Worm (Caenorhabditis elegans) whole organism, mixed stage, embryonic: ENCODE results near the gene pqn-84.

Experiments used
- M03D4.4 ChIP-seq: sonication (generic microtip); optimal IDR thresholded peaks from 2 replicates; lab custom pipeline; 2017; ENCODE audit warnings: mild to moderate bottlenecking, missing genetic modification characterization, missing compliant biosample characterization
- bed-3 ChIP-seq: fragments of 200-800 bp; sonication (Bioruptor generic); optimal IDR thresholded peaks from 3 replicates; lab custom pipeline; 2018; ENCODE audit warnings: mild to moderate bottlenecking, missing genetic modification characterization, moderate library complexity, missing compliant biosample characterization
- blmp-1 ChIP-seq: fragments of 150-350 bp; optimal IDR thresholded peaks from 2 replicates; lab custom pipeline; 2014; ENCODE audit warnings: missing biosample characterization, missing genetic modification characterization
- ceh-39 ChIP-seq: fragments of 150-350 bp; optimal IDR thresholded peaks from 2 replicates; lab custom pipeline; 2014; ENCODE audit warnings: missing biosample characterization, missing genetic modification characterization
- ceh-43 ChIP-seq: fragments of 200-800 bp; sonication (Bioruptor generic); optimal IDR thresholded peaks from 2 replicates; lab custom pipeline; 2018; ENCODE audit warnings: mild to moderate bottlenecking, missing genetic modification characterization, moderate library complexity, missing compliant biosample characterization
- ceh-83 ChIP-seq: fragments of 200-800 bp; sonication (Bioruptor generic); optimal IDR thresholded peaks from 2 replicates; lab custom pipeline; 2018; ENCODE audit warnings: mild to moderate bottlenecking, missing genetic modification characterization, missing compliant biosample characterization
- ces-1 ChIP-seq: fragments of 150-350 bp; optimal IDR thresholded peaks from 2 replicates; lab custom pipeline; 2014; ENCODE audit warnings: missing biosample characterization, missing genetic modification reagents, missing genetic modification characterization
- cnd-1 ChIP-seq: fragments of 200-800 bp; sonication (Bioruptor generic); optimal IDR thresholded peaks from 2 replicates; lab custom pipeline; 2018; ENCODE audit warnings: mild to moderate bottlenecking, missing genetic modification characterization, missing compliant biosample characterization
- drap-1 ChIP-seq: fragments of 200-800 bp; sonication (Bioruptor generic); optimal IDR thresholded peaks from 3 replicates; lab custom pipeline; 2018; ENCODE audit warnings: mild to moderate bottlenecking, missing genetic modification characterization, missing compliant biosample characterization
- elt-1 ChIP-seq: sonication (generic microtip); optimal IDR thresholded peaks from 2 replicates; lab custom pipeline; 2017; ENCODE audit warnings: missing genetic modification characterization, mild to moderate bottlenecking, missing compliant biosample characterization, antibody characterized with exemption, moderate library complexity, borderline replicate concordance; ENCODE audit not compliant: insufficient read depth
- elt-3 ChIP-seq: fragments of 150-350 bp; optimal IDR thresholded peaks from 2 replicates; lab custom pipeline; 2014; ENCODE audit warnings: missing biosample characterization, missing genetic modification characterization
- flh-1 ChIP-seq: fragments of 200-800 bp; sonication (Bioruptor generic); optimal IDR thresholded peaks from 2 replicates; lab custom pipeline; 2018; ENCODE audit warnings: mild to moderate bottlenecking, missing genetic modification characterization, moderate library complexity, missing compliant biosample characterization
- ham-2 ChIP-seq: fragments of 200-800 bp; sonication (Bioruptor generic); optimal IDR thresholded peaks from 2 replicates; lab custom pipeline; 2018; ENCODE audit warnings: mild to moderate bottlenecking, missing genetic modification characterization, missing compliant biosample characterization
- lin-13 ChIP-seq: fragments of 150-350 bp; optimal IDR thresholded peaks from 2 replicates; lab custom pipeline; 2014; ENCODE audit warnings: missing biosample characterization, missing genetic modification characterization
- lin-32 ChIP-seq: fragments of 200-800 bp; sonication (Bioruptor generic); optimal IDR thresholded peaks from 2 replicates; lab custom pipeline; 2018; ENCODE audit warnings: mild to moderate bottlenecking, missing genetic modification characterization, missing compliant biosample characterization
- lsy-2 ChIP-seq: fragments of 150-350 bp; optimal IDR thresholded peaks from 2 replicates; lab custom pipeline; 2014; ENCODE audit warnings: missing biosample characterization, missing genetic modification characterization
- mab-5 ChIP-seq: fragments of 150-350 bp; optimal IDR thresholded peaks from 2 replicates; lab custom pipeline; 2014; ENCODE audit warnings: missing biosample characterization, missing genetic modification characterization
- mls-2 ChIP-seq: sonication (generic microtip); optimal IDR thresholded peaks from 2 replicates; lab custom pipeline; 2016; ENCODE audit warnings: mild to moderate bottlenecking, missing genetic modification characterization, moderate library complexity, missing compliant biosample characterization
- nhr-237 ChIP-seq: fragments of 150-350 bp; optimal IDR thresholded peaks from 2 replicates; lab custom pipeline; 2014; ENCODE audit warnings: missing biosample characterization, missing genetic modification characterization
- nhr-28 ChIP-seq: fragments of 150-350 bp; optimal IDR thresholded peaks from 2 replicates; lab custom pipeline; 2014; ENCODE audit warnings: missing biosample characterization, missing genetic modification characterization
- snpc-4 ChIP-seq: fragments of 150-350 bp; optimal IDR thresholded peaks from 2 replicates; lab custom pipeline; 2014; ENCODE audit warnings: missing biosample characterization, missing genetic modification characterization
- sptf-1 ChIP-seq: sonication (generic microtip); optimal IDR thresholded peaks from 2 replicates; lab custom pipeline; 2017; ENCODE audit warnings: mild to moderate bottlenecking, missing genetic modification characterization, moderate library complexity, missing compliant biosample characterization
- tbx-8 ChIP-seq: fragments of 200-800 bp; sonication (Bioruptor generic); optimal IDR thresholded peaks from 2 replicates; lab custom pipeline; 2018; ENCODE audit warnings: mild to moderate bottlenecking, missing genetic modification characterization, moderate library complexity, missing compliant biosample characterization
- unc-120 ChIP-seq: sonication (generic microtip); optimal IDR thresholded peaks from 2 replicates; lab custom pipeline; 2017; ENCODE audit warnings: missing genetic modification characterization, missing compliant biosample characterization; ENCODE audit not compliant: poor library complexity, severe bottlenecking
- unc-62 ChIP-seq: fragments of 150-350 bp; optimal IDR thresholded peaks from 2 replicates; lab custom pipeline; 2014; ENCODE audit warnings: missing biosample characterization, missing genetic modification reagents, missing genetic modification characterization
- zip-8 ChIP-seq: fragments of 150-350 bp; optimal IDR thresholded peaks from 2 replicates; lab custom pipeline; 2014; ENCODE audit warnings: missing biosample characterization, missing genetic modification characterization

pqn-84 gene

ce11 chrIII:11701863-11702262 lies 1.8 kb downstream of the pqn-84 start:
- TF ChIP-seq mls-2 (tag; lab: Kevin White, UChicago), result peak; percentile 5
- no peak for TF ChIP-seq nhr-237 (tag; lab: Kevin White, UChicago)
- TF ChIP-seq lin-32 (GFP tag; lab: Kevin White, UChicago), result no peak
- TF ChIP-seq sptf-1 (tag; lab: Kevin White, UChicago), result peak; percentile 53
- no peak for TF ChIP-seq blmp-1
- TF ChIP-seq unc-120 (tag; lab: Kevin White, UChicago), result no peak
- no peak for TF ChIP-seq mab-5 (tag; lab: Kevin White, UChicago)
- no peak for TF ChIP-seq ces-1 (GFP tag; lab: Kevin White, UChicago)
- no peak for TF ChIP-seq ceh-39 (tag; lab: Kevin White, UChicago)

- TF ChIP-seq ceh-43 (GFP tag; lab: Kevin White, UChicago) (no peak), ham-2 (no peak), drap-1 (GFP tag; lab: Kevin White, UChicago) (no peak), lsy-2 (tag; lab: Kevin White, UChicago) (no peak), flh-1 (no peak), lin-13 (no peak), unc-120 (tag; lab: Kevin White, UChicago) (no peak), M03D4.4 (tag; lab: Kevin White, UChicago) (no peak), tbx-8 (GFP tag; lab: Kevin White, UChicago) (no peak), nhr-28 (tag; lab: Kevin White, UChicago) (no peak)
Measured at ce11 chrIII:11703006-11703775, 3.1 kb downstream of the pqn-84 start.

DNA sequence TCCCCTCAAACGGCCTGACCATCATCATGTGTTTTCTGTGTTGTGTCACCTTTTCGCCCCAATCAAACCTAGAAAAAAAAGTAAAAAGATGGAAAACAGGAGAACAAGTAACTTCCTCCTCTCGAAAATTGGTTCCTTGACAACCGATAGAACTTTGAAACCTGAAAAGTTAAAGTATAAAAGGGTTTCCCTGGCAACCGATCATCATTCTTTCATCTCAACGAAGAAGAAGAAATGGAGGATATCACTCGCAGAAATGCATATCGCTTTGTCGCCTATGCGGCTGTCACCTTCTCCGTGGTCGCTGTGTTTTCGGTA lies 3.7 kb downstream of the pqn-84 start, which contains the start of gene col-95:
Gene col-95, plus strand, starts transcription at position 219 of the 318 bp plus-strand sequence.
- TF ChIP-seq ceh-43 (GFP tag; lab: Kevin White, UChicago) (no peak), lsy-2 (tag; lab: Kevin White, UChicago) (no peak), ham-2 (no peak), snpc-4 (tag; lab: Kevin White, UChicago) (no peak), ceh-83 (GFP tag; lab: Kevin White, UChicago) (no peak), ceh-39 (tag; lab: Kevin White, UChicago) (no peak), elt-1 (tag; lab: Kevin White, UChicago) (no peak), lin-32 (GFP tag; lab: Kevin White, UChicago) (no peak), blmp-1 (no peak)
- TF ChIP-seq, all 35 proteins: peak for 0

DNA sequence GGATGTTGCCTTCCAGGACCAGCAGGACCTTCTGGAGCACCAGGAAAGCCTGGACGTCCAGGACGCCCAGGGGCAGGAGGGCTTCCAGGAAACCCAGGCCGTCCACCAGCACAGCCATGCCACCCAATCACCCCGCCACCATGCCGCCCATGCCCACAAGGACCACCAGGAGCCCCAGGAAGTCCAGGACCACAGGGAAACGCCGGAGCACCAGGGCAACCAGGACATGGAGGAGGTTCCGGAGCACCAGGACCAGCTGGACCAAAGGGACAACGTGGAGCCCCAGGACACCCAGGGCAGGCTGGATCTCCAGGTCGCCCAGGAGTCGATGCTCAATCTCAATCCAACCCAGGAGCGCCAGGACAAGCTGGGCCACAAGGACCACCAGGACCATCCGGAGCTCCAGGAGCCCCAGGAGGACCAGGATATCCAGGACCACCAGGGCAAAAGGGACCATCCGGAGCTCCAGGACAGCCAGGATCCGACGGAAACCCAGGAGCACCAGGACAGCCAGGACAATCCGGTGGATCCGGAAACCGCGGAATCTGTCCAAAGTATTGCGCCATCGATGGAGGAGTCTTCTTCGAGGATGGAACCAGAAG lies 4.4 kb downstream of the pqn-84 start:
- TF ChIP-seq sptf-1 (tag; lab: Kevin White, UChicago), result peak; percentile 20
- no peak for TF ChIP-seq drap-1 (GFP tag; lab: Kevin White, UChicago)

ce11 chrIII:11705930-11706329 lies 5.9 kb downstream of the pqn-84 start:
- TF ChIP-seq zip-8, result no peak
- TF ChIP-seq nhr-237 (tag; lab: Kevin White, UChicago), result no peak
- TF ChIP-seq lin-13, result no peak

DNA sequence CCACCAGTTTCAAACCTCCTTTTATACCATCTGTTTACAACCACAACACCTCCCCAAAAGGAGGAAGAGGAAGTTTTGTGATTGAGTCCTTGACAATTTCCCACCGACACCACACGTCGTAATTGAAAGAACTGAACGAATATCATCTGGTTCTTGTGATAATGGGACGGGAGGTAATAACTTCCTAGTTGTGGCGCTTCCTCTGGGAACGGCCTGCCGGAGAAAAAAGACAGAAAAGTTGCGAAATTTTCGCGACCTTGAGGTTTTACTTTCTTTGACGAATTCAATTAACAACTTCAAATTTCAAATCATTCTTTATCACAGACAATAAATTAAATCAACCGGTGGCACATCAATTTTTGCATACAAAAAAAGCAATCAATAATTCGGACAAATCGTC lies 6.6 kb downstream of the pqn-84 start, which contains the start of gene col-96:
Gene col-96, minus strand, starts transcription at position 101 of the 400 bp plus-strand sequence.
- no peak for TF ChIP-seq tbx-8 (GFP tag; lab: Kevin White, UChicago)
- no peak for TF ChIP-seq zip-8
- TF ChIP-seq blmp-1, result no peak

DNA sequence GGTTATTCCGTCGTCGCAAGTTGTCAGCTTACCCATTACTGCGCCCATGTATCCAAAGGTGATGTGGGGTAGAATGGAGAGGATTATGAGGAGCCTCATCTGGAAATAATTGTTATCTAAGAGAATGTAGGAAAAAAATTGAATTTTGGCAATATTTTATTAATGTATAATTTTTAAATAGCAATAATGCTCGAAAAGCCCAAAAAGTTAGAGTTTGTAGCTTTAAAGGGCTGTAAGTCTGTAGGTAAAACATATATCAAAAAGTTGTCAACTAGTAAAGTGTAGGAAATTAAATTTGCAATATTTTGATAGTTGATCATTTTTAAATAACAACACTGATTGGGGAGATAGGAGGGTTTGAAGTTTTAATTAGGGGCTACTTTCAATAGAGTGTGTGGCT lies 8.7 kb downstream of the pqn-84 start, which contains the start of gene Y41C4A.8:
Gene Y41C4A.8, minus strand, starts transcription at position 101 of the 400 bp plus-strand sequence.
- TF ChIP-seq elt-3 (no peak), snpc-4 (tag; lab: Kevin White, UChicago) (no peak), tbx-8 (GFP tag; lab: Kevin White, UChicago) (no peak), blmp-1 (no peak), M03D4.4 (tag; lab: Kevin White, UChicago) (no peak), cnd-1 (tag; lab: Kevin White, UChicago) (no peak), flh-1 (no peak), unc-62 (GFP tag; lab: Kevin White, UChicago) (no peak), mab-5 (tag; lab: Kevin White, UChicago) (no peak), bed-3 (no peak)
